Fruit fly (Drosophila melanogaster): Measurements from ENCODE around the gene CG4617.

Gene CG4617

dm6 chrX:7104400-7105068 lies at the start of gene CG4617, which contains the start of gene CG8300:
Gene CG4617, minus strand, starts transcription at chrX:7104491.
Gene CG8300, plus strand, starts transcription at chrX:7104885.
- no peak for TF ChIP-seq Sox102F (GFP tag; optimal IDR thresholded peaks at IDR 0.05)
- TF ChIP-seq CG34406 (GFP tag; optimal IDR thresholded peaks at IDR 0.05): peak; percentile 16
- TF ChIP-seq Eip75B (GFP tag; optimal IDR thresholded peaks at IDR 0.05): no peak
- no peak for TF ChIP-seq CG31627 (GFP tag; optimal IDR thresholded peaks at IDR 0.05)
- peak; percentile 16 for TF ChIP-seq Hr4 (GFP tag; optimal IDR thresholded peaks at IDR 0.05)
- TF ChIP-seq fd85E (GFP tag; optimal IDR thresholded peaks at IDR 0.05): no peak
- TF ChIP-seq Hr39 (GFP tag; optimal IDR thresholded peaks at IDR 0.05): no peak
- no peak for TF ChIP-seq net (GFP tag; optimal IDR thresholded peaks at IDR 0.05)
- TF ChIP-seq fd59A (GFP tag; optimal IDR thresholded peaks at IDR 0.05): no peak
- 0 out of 3 replicates have a peak, but pooled peaks have one; percentile 28 for TF ChIP-seq CG8119 (GFP tag; IDR thresholded peaks at IDR 0.05)
- peak; percentile 8 for TF ChIP-seq Ets96B (tag; optimal IDR thresholded peaks at IDR 0.05)
- no peak for TF ChIP-seq CG3919 (GFP tag; optimal IDR thresholded peaks at IDR 0.05)
- TF ChIP-seq Gug (GFP tag; IDR thresholded peaks at IDR 0.05): no peak
- TF ChIP-seq fkh (GFP tag; optimal IDR thresholded peaks at IDR 0.05): peak; percentile 18
- no peak for TF ChIP-seq dac (GFP tag; optimal IDR thresholded peaks at IDR 0.05)
- no peak for TF ChIP-seq CG6276 (GFP tag; optimal IDR thresholded peaks at IDR 0.05)
- peak in 1 of 2 experiments; percentile 26 for TF ChIP-seq ss (GFP tag; optimal IDR thresholded peaks at IDR 0.05)
- no peak for TF ChIP-seq Blimp-1 (GFP tag; optimal IDR thresholded peaks at IDR 0.05)
- no peak for TF ChIP-seq pdm3 (GFP tag; optimal IDR thresholded peaks at IDR 0.05)
- TF ChIP-seq CG6163 (GFP tag; IDR thresholded peaks at IDR 0.05): 0 out of 3 replicates have a peak, but pooled peaks have one; percentile 7
- peak in 1 of 2 experiments; percentile 14 for TF ChIP-seq salr (GFP tag; optimal IDR thresholded peaks at IDR 0.05)
- peak; percentile 7 for TF ChIP-seq CG6792 (GFP tag; optimal IDR thresholded peaks at IDR 0.05)
- no peak for TF ChIP-seq CG9139 (GFP tag; optimal IDR thresholded peaks at IDR 0.05)
- no peak for TF ChIP-seq eg (GFP tag; IDR thresholded peaks at IDR 0.05)
- TF ChIP-seq Lpt (GFP tag; optimal IDR thresholded peaks at IDR 0.05): no peak
- TF ChIP-seq CG6808 (GFP tag; optimal IDR thresholded peaks at IDR 0.05): no peak
- peak; percentile 20 for TF ChIP-seq CG32006 (GFP tag; optimal IDR thresholded peaks at IDR 0.05)
- TF ChIP-seq Sox15 (GFP tag; optimal IDR thresholded peaks at IDR 0.05): no peak
- TF ChIP-seq CG7368 (GFP tag; optimal IDR thresholded peaks at IDR 0.05): no peak
- TF ChIP-seq CG15336 (GFP tag; IDR thresholded peaks at IDR 0.05): no peak
- no peak for TF ChIP-seq Hr38 (GFP tag; optimal IDR thresholded peaks at IDR 0.05)
- TF ChIP-seq CG8319 (GFP tag; optimal IDR thresholded peaks at IDR 0.05): no peak
- TF ChIP-seq esn (GFP tag; optimal IDR thresholded peaks at IDR 0.05): peak; percentile 25
- TF ChIP-seq Sox14 (GFP tag; optimal IDR thresholded peaks at IDR 0.05): peak; percentile 21
- TF ChIP-seq cyc (GFP tag; optimal IDR thresholded peaks at IDR 0.05): no peak
- no peak for TF ChIP-seq Eip93F (GFP tag; optimal IDR thresholded peaks at IDR 0.05)
- TF ChIP-seq acj6 (GFP tag; optimal IDR thresholded peaks at IDR 0.05): peak; percentile 1
- TF ChIP-seq CG6854 (GFP tag; optimal IDR thresholded peaks at IDR 0.05): no peak
- no peak for TF ChIP-seq Met (GFP tag; optimal IDR thresholded peaks at IDR 0.05)
- no peak for TF ChIP-seq spab (GFP tag; optimal IDR thresholded peaks at IDR 0.05)
- TF ChIP-seq CG8632 (GFP tag; optimal IDR thresholded peaks at IDR 0.05): no peak
- peak; percentile 9 for TF ChIP-seq OdsH (GFP tag; optimal IDR thresholded peaks at IDR 0.05)
- peak; percentile 12 for TF ChIP-seq dsx (GFP tag; optimal IDR thresholded peaks at IDR 0.05; ENCODE audit: poor library complexity, severe bottlenecking)
- TF ChIP-seq CG11902 (GFP tag; optimal IDR thresholded peaks at IDR 0.05): no peak
- TF ChIP-seq Smox (GFP tag; optimal IDR thresholded peaks at IDR 0.05): no peak
- TF ChIP-seq Ets21C (GFP tag; optimal IDR thresholded peaks at IDR 0.05): no peak
- no peak for TF ChIP-seq CG16779 (tag; optimal IDR thresholded peaks at IDR 0.05)
- no peak for TF ChIP-seq achi (GFP tag; optimal IDR thresholded peaks at IDR 0.05)
- no peak for TF ChIP-seq vri (GFP tag; optimal IDR thresholded peaks at IDR 0.05)
- peak; percentile 9 for TF ChIP-seq CG11762 (GFP tag; optimal IDR thresholded peaks at IDR 0.05; ENCODE audit: insufficient read depth)
- TF ChIP-seq CG10631 (GFP tag; optimal IDR thresholded peaks at IDR 0.05): peak; percentile 40

All from whole organism, prepupa.